Worm (Caenorhabditis elegans) whole organism, L4 larva: ENCODE results near the gene R03E9.2.

Experiments
- mdt-29 ChIP-seq: fragments of 200-800 bp; sonication (Bioruptor generic); IDR thresholded peaks from 2 replicates; pipeline ENCODE4 v1.3.6; 2022; ENCODE audit warnings: missing genetic modification reagents, missing genetic modification characterization, missing compliant biosample characterization
- nhr-6 ChIP-seq: fragments of 150-350 bp; optimal IDR thresholded peaks from 2 replicates; lab custom pipeline; 2014; ENCODE audit warnings: missing biosample characterization, missing genetic modification characterization
- unc-39 ChIP-seq: sonication (generic microtip); optimal IDR thresholded peaks from 2 replicates; lab custom pipeline; 2017; ENCODE audit warnings: missing biosample characterization, missing genetic modification characterization
- ztf-11 ChIP-seq: fragments of 150-350 bp; optimal IDR thresholded peaks from 2 replicates; lab custom pipeline; 2014; ENCODE audit warnings: missing biosample characterization, missing genetic modification characterization

DNA sequence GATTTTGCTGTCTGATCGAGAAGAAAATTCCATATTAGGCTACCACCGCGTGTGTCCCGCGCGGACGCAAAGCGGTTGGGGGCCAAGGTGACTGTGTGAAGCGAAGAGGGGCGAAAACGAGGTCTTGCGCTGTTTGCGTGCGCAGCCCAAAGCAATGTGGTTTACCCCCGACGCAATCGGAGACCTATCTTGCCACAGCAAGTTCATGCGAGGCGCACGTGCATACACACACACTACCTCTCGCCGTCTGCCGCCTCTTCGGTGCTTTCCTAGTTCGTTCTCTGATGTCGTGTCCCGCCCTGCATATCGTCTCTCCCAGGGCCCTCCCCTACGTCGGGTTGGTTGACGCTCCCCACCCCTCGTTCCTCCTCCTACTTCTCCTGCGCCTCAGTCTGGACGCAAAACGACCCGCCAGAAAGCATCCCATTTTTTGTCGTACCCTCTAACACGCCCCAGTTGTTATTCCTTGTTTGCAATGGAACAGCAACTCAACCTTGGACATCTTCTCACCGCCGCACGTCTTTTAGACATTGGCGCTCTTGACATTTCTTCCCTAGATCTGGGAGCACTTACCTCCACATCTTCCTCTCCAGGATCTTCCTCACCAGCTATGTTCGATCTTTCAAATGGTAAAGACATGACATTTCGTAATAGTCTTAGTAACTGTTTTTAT lies 9.0 kb upstream of the R03E9.2 start, which contains the start of gene mdl-1:
- TF ChIP-seq mdt-29 (peak; percentile 90), ztf-11 (tag; lab: Kevin White, UChicago) (no peak), unc-39 (tag; lab: Kevin White, UChicago) (no peak), nhr-6 (tag; lab: Kevin White, UChicago) (peak; percentile 92)
